Fruit fly (Drosophila melanogaster) whole organism, adult: Measurements from ENCODE around the gene TSG101.

Source experiments
- CG12768 ChIP-seq: fragments of 200-800 bp; sonication (Bioruptor generic); optimal IDR thresholded peaks from 2 replicates; lab custom pipeline; 2017; ENCODE audit warnings: missing biosample characterization, missing genetic modification characterization, mild to moderate bottlenecking, moderate library complexity, missing genetic modification reagents
- CG5204 ChIP-seq: fragments of 200-800 bp; sonication (Bioruptor generic); optimal IDR thresholded peaks from 2 replicates; lab custom pipeline; 2016; ENCODE audit warnings: missing biosample characterization, missing genetic modification characterization
- CG7045 ChIP-seq: fragments of 200-800 bp; sonication (Bioruptor generic); optimal IDR thresholded peaks from 2 replicates; lab custom pipeline; 2017; ENCODE audit warnings: missing biosample characterization, mild to moderate bottlenecking, missing genetic modification characterization

DNA sequence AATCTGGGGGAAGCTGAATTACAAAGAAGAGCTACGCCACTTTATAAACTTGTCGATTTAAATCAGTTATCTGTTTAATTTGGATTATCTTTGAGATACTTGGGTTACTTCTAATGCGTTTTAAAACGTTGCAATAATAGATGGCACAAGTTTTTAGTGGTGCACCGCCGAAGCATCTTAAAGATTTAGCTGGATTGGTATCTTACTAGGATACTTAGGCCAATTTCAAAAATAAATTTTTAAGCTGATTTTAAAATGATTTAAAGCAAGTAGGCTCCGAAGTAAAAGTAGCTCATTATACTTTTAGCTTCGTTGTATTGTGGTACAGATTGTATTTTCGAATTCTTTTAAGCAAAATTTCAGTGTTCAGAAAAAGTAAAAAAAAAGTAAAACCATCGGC lies 16.7 kb downstream of the TSG101 start, which contains the start of gene sinah:
- TF ChIP-seq CG7045 (GFP tag; lab: Kevin White, UChicago) = no peak
- no peak for TF ChIP-seq CG12768
- no peak for TF ChIP-seq CG5204
